Fruit fly (Drosophila melanogaster): Measurements from ENCODE around the gene Acsf3.

dm6 chrX:7340667-7341066 is 11.8 kb downstream of the Acsf3 start:
- no peak for TF ChIP-seq CG9948 (tag; optimal IDR thresholded peaks at IDR 0.05)
- TF ChIP-seq CG15710 (tag; optimal IDR thresholded peaks at IDR 0.05): no peak
- TF ChIP-seq rn (GFP tag; IDR thresholded peaks at IDR 0.05): no peak
- no peak for TF ChIP-seq fd96Ca (GFP tag; IDR thresholded peaks at IDR 0.05)
- no peak for TF ChIP-seq CG10348 (GFP tag; IDR thresholded peaks at IDR 0.05)
- no peak for TF ChIP-seq D1 (tag; optimal IDR thresholded peaks at IDR 0.05)
